Worm (Caenorhabditis elegans): ENCODE measurements around the gene C56E10.3.

DNA sequence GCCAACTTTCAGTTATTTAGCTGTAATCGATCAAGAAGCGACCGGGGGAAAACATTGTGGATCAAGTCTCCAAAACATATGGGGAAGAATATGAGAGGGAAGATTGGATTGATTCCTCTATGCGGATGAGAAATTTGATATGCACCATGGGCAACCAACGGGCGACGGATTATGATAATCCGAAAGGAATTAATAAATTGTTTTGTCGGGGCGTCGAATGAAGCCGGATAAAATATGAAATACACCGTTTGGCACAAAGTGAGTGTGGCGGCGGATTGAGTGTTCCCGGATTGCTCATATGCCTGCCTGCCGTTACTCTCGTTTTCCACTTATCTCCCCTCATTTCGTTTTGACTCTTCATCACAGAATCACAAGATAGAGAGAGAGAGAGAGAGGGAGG is 36.2 kb upstream of the C56E10.3 start:
- TF ChIP-seq unc-39 (tag; optimal IDR thresholded peaks at IDR 0.05), result no peak
- TF ChIP-seq elt-1 (tag; optimal IDR thresholded peaks at IDR 0.05; ENCODE audit: borderline replicate concordance, insufficient read depth), result no peak
- TF ChIP-seq drap-1 (GFP tag; optimal IDR thresholded peaks at IDR 0.05), result no peak

Data from whole organism, mixed stage, embryonic.